Worm (Caenorhabditis elegans) whole organism, midembryonic: Measurements from ENCODE around the gene tdo-2.

Experiments
- T22C8.4 ChIP-seq: fragments of 200-800 bp; sonication (Bioruptor generic); IDR thresholded peaks from 2 replicates; pipeline ENCODE4 v1.3.6; 2022; ENCODE audit warnings: missing genetic modification characterization, missing compliant biosample characterization
- cog-1 ChIP-seq: sonication (generic microtip); optimal IDR thresholded peaks from 2 replicates; lab custom pipeline; 2016; ENCODE audit warnings: missing genetic modification characterization, missing compliant biosample characterization
- klf-2 ChIP-seq: fragments of 200-800 bp; sonication (Bioruptor generic); conservative IDR thresholded peaks from 2 replicates; pipeline ENCODE4 v1.3.6; 2022; ENCODE audit warnings: missing genetic modification reagents, missing genetic modification characterization, missing compliant biosample characterization
- med-1 ChIP-seq: sonication (generic microtip); optimal IDR thresholded peaks from 2 replicates; lab custom pipeline; 2017; ENCODE audit warnings: missing genetic modification characterization, mild to moderate bottlenecking, missing compliant biosample characterization, antibody characterized with exemption, missing genetic modification reagents; ENCODE audit not compliant: insufficient read depth
- ref-1 ChIP-seq: fragments of 200-800 bp; sonication (Bioruptor generic); conservative IDR thresholded peaks from 2 replicates; pipeline ENCODE4 v1.3.6; 2022; ENCODE audit warnings: missing genetic modification reagents, missing genetic modification characterization, missing compliant biosample characterization
- tab-1 ChIP-seq: fragments of 200-800 bp; sonication (Bioruptor generic); IDR thresholded peaks from 2 replicates; pipeline ENCODE4 v1.3.6; 2022; ENCODE audit warnings: missing genetic modification characterization, missing compliant biosample characterization
- ztf-23 ChIP-seq: fragments of 200-800 bp; sonication (Bioruptor generic); IDR thresholded peaks from 2 replicates; pipeline ENCODE4 v1.3.6; 2022; ENCODE audit warnings: missing genetic modification reagents, missing genetic modification characterization, missing compliant biosample characterization
- ztf-29 ChIP-seq: fragments of 200-800 bp; sonication (Bioruptor generic); IDR thresholded peaks from 2 replicates; pipeline ENCODE4 v1.3.6; 2022; ENCODE audit warnings: missing genetic modification reagents, missing genetic modification characterization, missing compliant biosample characterization

ce11 chrIII:5917365-5917958, 2.3 kb downstream of the tdo-2 start:
- TF ChIP-seq ztf-23 (GFP tag; lab: Robert Waterston, UW) (no peak), med-1 (GFP tag; lab: Kevin White, UChicago) (no peak), ztf-29 (no peak), klf-2 (GFP tag; lab: Robert Waterston, UW) (no peak), cog-1 (tag; lab: Kevin White, UChicago) (no peak), T22C8.4 (GFP tag; lab: Robert Waterston, UW) (no peak), ref-1 (no peak), tab-1 (GFP tag; lab: Robert Waterston, UW) (no peak)
